Worm (Caenorhabditis elegans) whole organism, L3 larva: ENCODE measurements around the gene skr-9.

ENCODE experiments used
- ZK546.5 ChIP-seq: sonication (generic microtip); optimal IDR thresholded peaks from 2 replicates; lab custom pipeline; 2017; ENCODE audit warnings: missing biosample characterization, missing genetic modification characterization
- aly-2 ChIP-seq: fragments of 150-350 bp; optimal IDR thresholded peaks from 2 replicates; lab custom pipeline; 2014; ENCODE audit warnings: missing biosample characterization, missing genetic modification characterization
- ama-1 ChIP-seq: fragments of 150-350 bp; optimal IDR thresholded peaks from 2 replicates; lab custom pipeline; 2018
- ceh-16 ChIP-seq: sonication (generic microtip); optimal IDR thresholded peaks from 2 replicates; lab custom pipeline; 2017; ENCODE audit warnings: missing biosample characterization, missing genetic modification characterization
- ceh-82 ChIP-seq: fragments of 150-350 bp; optimal IDR thresholded peaks from 2 replicates; lab custom pipeline; 2014; ENCODE audit warnings: missing biosample characterization, missing genetic modification characterization
- ceh-9 ChIP-seq: sonication (generic microtip); optimal IDR thresholded peaks from 2 replicates; lab custom pipeline; 2018; ENCODE audit warnings: missing biosample characterization, missing genetic modification characterization
- daf-12 ChIP-seq: fragments of 150-350 bp; optimal IDR thresholded peaks from 2 replicates; lab custom pipeline; 2014; ENCODE audit warnings: missing biosample characterization, missing genetic modification reagents, missing genetic modification characterization
- elt-3 ChIP-seq, 3 experiments: fragments of 150-350 bp in 1 of 3; sonication (generic microtip) in 2 of 3; optimal IDR thresholded peaks; 2 replicates in 2 of 3; 4 replicates in 1 of 3; lab custom pipeline; 2014 to 2017; ENCODE audit warnings: missing biosample characterization in 3 of 3, missing genetic modification characterization in 3 of 3
- eor-1 ChIP-seq, 2 experiments: fragments of 150-350 bp; optimal IDR thresholded peaks; 2 replicates each; lab custom pipeline; 2014 to 2018; ENCODE audit warnings: missing biosample characterization in 2 of 2, missing genetic modification characterization in 2 of 2
- fkh-10 ChIP-seq: sonication (generic microtip); optimal IDR thresholded peaks from 2 replicates; lab custom pipeline; 2017; ENCODE audit warnings: missing biosample characterization, missing genetic modification reagents, missing genetic modification characterization
- fkh-2 ChIP-seq: fragments of 150-350 bp; optimal IDR thresholded peaks from 2 replicates; lab custom pipeline; 2014; ENCODE audit warnings: missing biosample characterization, missing genetic modification reagents, missing genetic modification characterization
- hmg-11 ChIP-seq: sonication (generic microtip); optimal IDR thresholded peaks from 2 replicates; lab custom pipeline; 2016; ENCODE audit warnings: missing genetic modification characterization, missing compliant biosample characterization
- lin-15B ChIP-seq: fragments of 150-350 bp; optimal IDR thresholded peaks from 2 replicates; lab custom pipeline; 2014; ENCODE audit warnings: missing biosample characterization, missing genetic modification characterization
- nfya-1 ChIP-seq: sonication (generic microtip); optimal IDR thresholded peaks from 2 replicates; lab custom pipeline; 2017; ENCODE audit warnings: missing genetic modification characterization, mild to moderate bottlenecking, missing compliant biosample characterization, antibody characterized with exemption, moderate library complexity; ENCODE audit not compliant: insufficient read depth
- nhr-23 ChIP-seq: fragments of 150-350 bp; optimal IDR thresholded peaks from 2 replicates; lab custom pipeline; 2014; ENCODE audit warnings: missing biosample characterization, missing genetic modification reagents, missing genetic modification characterization
- nhr-237 ChIP-seq: fragments of 150-350 bp; optimal IDR thresholded peaks from 2 replicates; lab custom pipeline; 2014; ENCODE audit warnings: missing biosample characterization, missing genetic modification characterization
- nhr-25 ChIP-seq: sonication (generic microtip); optimal IDR thresholded peaks from 2 replicates; lab custom pipeline; 2017; ENCODE audit warnings: missing biosample characterization, missing genetic modification characterization
- nhr-28 ChIP-seq: fragments of 150-350 bp; optimal IDR thresholded peaks from 2 replicates; lab custom pipeline; 2014; ENCODE audit warnings: missing biosample characterization, missing genetic modification characterization
- nhr-67 ChIP-seq: fragments of 150-350 bp; optimal IDR thresholded peaks from 2 replicates; lab custom pipeline; 2014; ENCODE audit warnings: missing biosample characterization, missing genetic modification characterization
- nhr-76 ChIP-seq: fragments of 150-350 bp; sonication (generic microtip); optimal IDR thresholded peaks from 5 replicates; lab custom pipeline; 2014; ENCODE audit warnings: missing biosample characterization, missing genetic modification characterization
- nhr-77 ChIP-seq: fragments of 150-350 bp; optimal IDR thresholded peaks from 2 replicates; lab custom pipeline; 2014; ENCODE audit warnings: missing biosample characterization, missing genetic modification characterization
- pha-4 ChIP-seq: fragments of 150-350 bp; optimal IDR thresholded peaks from 2 replicates; lab custom pipeline; 2014; ENCODE audit warnings: missing biosample characterization, missing genetic modification reagents, missing genetic modification characterization
- pqm-1 ChIP-seq: fragments of 150-350 bp; optimal IDR thresholded peaks from 2 replicates; lab custom pipeline; 2017; ENCODE audit warnings: missing biosample characterization, missing genetic modification characterization, inconsistent platforms
- sea-2 ChIP-seq: fragments of 150-350 bp; sonication (generic microtip); optimal IDR thresholded peaks from 4 replicates; lab custom pipeline; 2014; ENCODE audit warnings: missing biosample characterization, missing genetic modification reagents, missing genetic modification characterization
- snpc-4 ChIP-seq: fragments of 150-350 bp; optimal IDR thresholded peaks from 2 replicates; lab custom pipeline; 2014; ENCODE audit warnings: missing biosample characterization, missing genetic modification characterization
- tbx-2 ChIP-seq: sonication (generic microtip); optimal IDR thresholded peaks from 2 replicates; lab custom pipeline; 2016; ENCODE audit warnings: mild to moderate bottlenecking, missing genetic modification characterization, missing compliant biosample characterization
- zag-1 ChIP-seq: fragments of 150-350 bp; optimal IDR thresholded peaks from 2 replicates; lab custom pipeline; 2014; ENCODE audit warnings: missing biosample characterization, missing genetic modification characterization
- ztf-11 ChIP-seq: fragments of 150-350 bp; optimal IDR thresholded peaks from 2 replicates; lab custom pipeline; 2014; ENCODE audit warnings: missing biosample characterization, missing genetic modification characterization

The skr-9 gene

DNA sequence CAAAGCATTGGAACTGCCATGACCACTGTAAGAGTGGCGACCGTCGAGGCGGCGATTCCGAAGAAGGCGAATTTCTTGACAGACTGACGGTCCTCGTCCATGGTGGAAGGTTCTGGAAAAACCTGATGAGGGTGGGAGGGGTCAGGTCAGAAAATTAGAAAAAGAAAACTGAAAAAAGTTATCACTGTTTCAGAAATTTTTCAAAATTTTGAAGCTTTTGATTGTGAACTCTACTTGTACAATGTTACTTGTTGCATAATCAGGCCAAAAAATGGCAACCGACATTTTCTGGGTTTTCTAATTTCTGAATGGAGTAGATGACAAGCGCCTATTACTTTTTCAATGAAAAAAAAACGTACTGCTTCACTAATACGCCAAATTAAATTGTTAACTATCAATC lies 20.3 kb downstream of the skr-9 start, which contains the start of gene col-138:
col-138 (minus strand) TSS at position 101 of the 400 bp plus-strand sequence.
- no peak for TF ChIP-seq tbx-2 (tag; lab: Kevin White, UChicago)
- no peak for TF ChIP-seq pqm-1 (tag; lab: Kevin White, UChicago)
- TF ChIP-seq nhr-77 (tag; lab: Kevin White, UChicago), result no peak
- TF ChIP-seq fkh-2 (tag; lab: Kevin White, UChicago), result no peak
- TF ChIP-seq nhr-23 (tag; lab: Kevin White, UChicago), result no peak

- TF ChIP-seq ZK546.5 (tag; lab: Kevin White, UChicago), result no peak
- TF ChIP-seq nhr-77 (tag; lab: Kevin White, UChicago), result no peak
- no peak for TF ChIP-seq eor-1 (tag; optimal IDR thresholded peaks at IDR 0.05; lab: Kevin White, UChicago)
- TF ChIP-seq nhr-67 (tag; lab: Kevin White, UChicago), result no peak
- no peak for TF ChIP-seq aly-2
- no peak for TF ChIP-seq nhr-25 (tag; lab: Kevin White, UChicago)
- no peak for TF ChIP-seq hmg-11
- TF ChIP-seq lin-15B (tag; lab: Kevin White, UChicago), result no peak
- TF ChIP-seq zag-1 (tag; lab: Kevin White, UChicago), result no peak
- no peak for TF ChIP-seq elt-3 (tag; optimal IDR thresholded peaks at IDR 0.05; lab: Kevin White, UChicago)
Observed at ce11 chrIV:17189193-17189592, 25.8 kb downstream of the skr-9 start.

ce11 chrIV:17191791-17192190 lies 28.4 kb downstream of the skr-9 start, which contains the start of gene flp-17:
flp-17 (minus strand) TSS chrIV:17191891.
- TF ChIP-seq ceh-82 (no peak), sea-2 (no peak)

DNA sequence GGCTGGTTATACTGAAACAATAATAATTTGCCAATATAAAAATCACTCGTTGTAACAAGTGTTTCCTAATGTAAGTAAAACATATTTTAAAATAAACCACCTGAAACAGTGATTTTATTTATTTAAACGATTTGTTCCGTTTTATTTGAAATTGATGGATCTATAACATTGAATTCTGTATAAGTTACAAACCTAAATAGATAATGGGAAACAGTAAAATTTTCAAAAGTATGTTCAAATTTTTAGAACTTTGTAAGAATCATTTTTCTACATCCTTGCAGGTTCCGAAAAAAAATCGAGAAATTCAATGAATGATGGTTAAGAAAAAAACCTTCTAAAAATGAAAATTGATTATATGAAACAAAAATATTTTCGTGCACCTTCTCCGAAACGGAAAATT lies 30.1 kb downstream of the skr-9 start:
- TF ChIP-seq nfya-1 (tag; lab: Kevin White, UChicago) (no peak), tbx-2 (tag; lab: Kevin White, UChicago) (no peak), fkh-2 (tag; lab: Kevin White, UChicago) (no peak), nhr-28 (tag; lab: Kevin White, UChicago) (no peak), nhr-76 (tag; lab: Kevin White, UChicago) (no peak), snpc-4 (tag; lab: Kevin White, UChicago) (no peak), ceh-9 (no peak)

DNA sequence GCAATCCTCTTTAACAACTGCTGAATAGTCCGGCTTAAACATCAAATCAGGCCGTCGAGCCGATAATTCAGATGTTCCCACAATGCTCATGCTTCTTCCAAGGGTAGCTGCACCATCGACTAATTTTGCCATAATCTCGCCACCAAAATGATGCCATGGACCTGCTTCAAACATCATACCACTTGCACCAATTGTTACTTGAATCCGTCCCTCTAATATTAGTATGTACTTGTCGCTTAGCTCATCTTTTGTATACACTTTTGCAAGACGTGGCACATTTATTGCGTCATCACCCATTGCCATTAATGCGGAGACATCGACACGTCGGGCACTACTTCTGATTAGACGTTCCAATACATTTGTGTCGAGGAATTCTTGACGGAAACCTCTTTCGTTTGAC lies 36.3 kb downstream of the skr-9 start:
- no peak for TF ChIP-seq nfya-1 (tag; lab: Kevin White, UChicago)
- no peak for TF ChIP-seq ZK546.5 (tag; lab: Kevin White, UChicago)
- TF ChIP-seq ztf-11 (tag; lab: Kevin White, UChicago), result no peak

DNA sequence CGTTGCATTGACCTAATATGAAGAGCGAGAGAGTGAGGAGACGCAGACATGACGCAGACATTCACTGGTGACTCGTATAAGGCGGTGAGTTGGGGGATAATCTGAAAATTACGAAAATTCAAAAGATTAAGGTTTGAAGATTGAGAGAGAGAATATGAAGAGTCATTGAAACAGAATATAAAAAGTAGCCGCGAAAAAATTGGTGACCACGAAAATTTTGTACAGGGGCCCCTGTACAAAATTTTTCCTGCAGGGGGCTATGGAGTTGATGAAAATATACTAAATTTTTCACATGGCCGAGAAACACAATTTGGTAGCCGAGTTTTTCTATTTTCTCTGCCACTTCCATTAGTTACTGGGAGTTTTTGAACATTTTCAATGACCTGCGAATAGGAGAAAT lies 43.4 kb downstream of the skr-9 start, which contains the start of gene cnnm-1:
cnnm-1 (minus strand) TSS at position 101 of the 400 bp plus-strand sequence.
- no peak for TF ChIP-seq nhr-28 (tag; lab: Kevin White, UChicago)
- no peak for TF ChIP-seq ama-1
- no peak for TF ChIP-seq daf-12 (tag; lab: Kevin White, UChicago)
- TF ChIP-seq aly-2, result no peak
- no peak for TF ChIP-seq fkh-10
- no peak for TF ChIP-seq ceh-16
- no peak for TF ChIP-seq tbx-2 (tag; lab: Kevin White, UChicago)
- TF ChIP-seq ceh-82, result no peak
- no peak for TF ChIP-seq eor-1 (tag; optimal IDR thresholded peaks at IDR 0.05; lab: Kevin White, UChicago)
- TF ChIP-seq, all 47 proteins: peak for 0

- TF ChIP-seq nhr-237 (tag; lab: Kevin White, UChicago) (no peak), snpc-4 (tag; lab: Kevin White, UChicago) (no peak), pha-4 (tag; lab: Kevin White, UChicago) (peak; percentile 56), tbx-2 (tag; lab: Kevin White, UChicago) (no peak), pqm-1 (tag; lab: Kevin White, UChicago) (peak; percentile 34), ama-1 (no peak), nhr-67 (tag; lab: Kevin White, UChicago) (no peak), ceh-82 (no peak)
Observed at ce11 chrIV:17207864-17208263, 44.5 kb downstream of the skr-9 start.
